Fruit fly (Drosophila melanogaster) whole organism, pupa: ENCODE results near the gene Spindly.
A peak's percentile ranks its signal among the peaks of the same experiment; 100 is the strongest.

Experiments
- CG12605 ChIP-seq: fragments of 200-800 bp; sonication (Bioruptor generic); IDR thresholded peaks from 2 replicates; pipeline ENCODE4 v1.3.6; 2022; ENCODE audit warnings: missing biosample characterization, missing genetic modification characterization
- CG13204 ChIP-seq: fragments of 200-800 bp; sonication (Bioruptor generic); optimal IDR thresholded peaks from 2 replicates; lab custom pipeline; 2018; ENCODE audit warnings: missing biosample characterization, mild to moderate bottlenecking, missing genetic modification characterization, moderate library complexity
- CG32121 ChIP-seq: fragments of 200-800 bp; sonication (Bioruptor generic); IDR thresholded peaks from 2 replicates; pipeline ENCODE4 v1.3.6; 2022; ENCODE audit warnings: missing biosample characterization, missing genetic modification characterization
- CG9948 ChIP-seq: fragments of 200-800 bp; sonication (Bioruptor generic); optimal IDR thresholded peaks from 2 replicates; lab custom pipeline; 2018; ENCODE audit warnings: missing biosample characterization, mild to moderate bottlenecking, missing genetic modification characterization, moderate library complexity

- TF ChIP-seq CG32121 (GFP tag; lab: Robert Waterston, UW) (peak; percentile 41; the same call in 1 of the 2 replicates), CG12605 (GFP tag; lab: Robert Waterston, UW) (peak; percentile 66), CG9948 (tag; lab: Kevin White, UChicago) (peak; percentile 47), CG13204 (GFP tag; lab: Kevin White, UChicago) (no peak)
These were observed 43.8 kb upstream of the Spindly start for dm6 chr2L:3573907-3574306.
